Worm (Caenorhabditis elegans) whole organism, midembryonic: ENCODE measurements around the gene rpl-21.
A peak's percentile ranks its signal among the peaks of the same experiment; 100 is the strongest.

ENCODE experiments used
- T22C8.4 ChIP-seq: fragments of 200-800 bp; sonication (Bioruptor generic); IDR thresholded peaks from 2 replicates; pipeline ENCODE4 v1.3.6; 2022; ENCODE audit warnings: missing genetic modification characterization, missing compliant biosample characterization
- cog-1 ChIP-seq: sonication (generic microtip); optimal IDR thresholded peaks from 2 replicates; lab custom pipeline; 2016; ENCODE audit warnings: missing genetic modification characterization, missing compliant biosample characterization
- flt-1 ChIP-seq: fragments of 200-800 bp; sonication (Bioruptor generic); IDR thresholded peaks from 2 replicates; pipeline ENCODE4 v1.3.6; 2022; ENCODE audit warnings: missing genetic modification characterization, missing compliant biosample characterization
- klf-2 ChIP-seq: fragments of 200-800 bp; sonication (Bioruptor generic); conservative IDR thresholded peaks from 2 replicates; pipeline ENCODE4 v1.3.6; 2022; ENCODE audit warnings: missing genetic modification reagents, missing genetic modification characterization, missing compliant biosample characterization
- med-1 ChIP-seq: sonication (generic microtip); optimal IDR thresholded peaks from 2 replicates; lab custom pipeline; 2017; ENCODE audit warnings: missing genetic modification characterization, mild to moderate bottlenecking, missing compliant biosample characterization, antibody characterized with exemption, missing genetic modification reagents; ENCODE audit not compliant: insufficient read depth
- ref-1 ChIP-seq: fragments of 200-800 bp; sonication (Bioruptor generic); conservative IDR thresholded peaks from 2 replicates; pipeline ENCODE4 v1.3.6; 2022; ENCODE audit warnings: missing genetic modification reagents, missing genetic modification characterization, missing compliant biosample characterization
- tab-1 ChIP-seq: fragments of 200-800 bp; sonication (Bioruptor generic); IDR thresholded peaks from 2 replicates; pipeline ENCODE4 v1.3.6; 2022; ENCODE audit warnings: missing genetic modification characterization, missing compliant biosample characterization
- ztf-23 ChIP-seq: fragments of 200-800 bp; sonication (Bioruptor generic); IDR thresholded peaks from 2 replicates; pipeline ENCODE4 v1.3.6; 2022; ENCODE audit warnings: missing genetic modification reagents, missing genetic modification characterization, missing compliant biosample characterization
- ztf-29 ChIP-seq: fragments of 200-800 bp; sonication (Bioruptor generic); IDR thresholded peaks from 2 replicates; pipeline ENCODE4 v1.3.6; 2022; ENCODE audit warnings: missing genetic modification reagents, missing genetic modification characterization, missing compliant biosample characterization

Gene rpl-21

DNA sequence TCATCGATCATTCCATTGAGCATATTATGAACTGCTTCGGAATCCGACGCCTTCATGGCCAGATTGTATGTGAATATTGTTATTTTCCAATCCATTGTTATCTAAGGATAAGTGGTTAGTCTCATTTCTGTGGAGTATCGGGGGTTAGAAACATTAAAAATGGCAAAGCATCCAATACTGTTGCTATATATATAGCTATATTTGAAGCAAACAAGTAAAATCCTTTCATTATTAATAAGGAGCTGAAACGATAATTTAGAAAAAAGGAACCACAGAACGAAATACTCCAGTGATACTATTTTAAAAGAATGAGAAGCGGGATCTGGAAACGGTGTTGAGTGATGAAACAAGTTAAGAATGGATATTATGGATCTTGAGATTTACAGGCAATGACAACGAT, 31.2 kb upstream of the rpl-21 start, which contains the start of gene inpp-5K:
Gene inpp-5K, minus strand, starts transcription at position 101 of the 400 bp plus-strand sequence.
- no peak for TF ChIP-seq cog-1 (tag; lab: Kevin White, UChicago)
- no peak for TF ChIP-seq klf-2
- TF ChIP-seq med-1 (GFP tag; lab: Kevin White, UChicago), result no peak
- no peak for TF ChIP-seq tab-1
- no peak for TF ChIP-seq ztf-29 (GFP tag; lab: Robert Waterston, UW)
- no peak for TF ChIP-seq ref-1 (GFP tag; lab: Robert Waterston, UW)
- no peak for TF ChIP-seq flt-1 (GFP tag; lab: Robert Waterston, UW)
- no peak for TF ChIP-seq T22C8.4
- no peak for TF ChIP-seq ztf-23 (GFP tag; lab: Robert Waterston, UW)

DNA sequence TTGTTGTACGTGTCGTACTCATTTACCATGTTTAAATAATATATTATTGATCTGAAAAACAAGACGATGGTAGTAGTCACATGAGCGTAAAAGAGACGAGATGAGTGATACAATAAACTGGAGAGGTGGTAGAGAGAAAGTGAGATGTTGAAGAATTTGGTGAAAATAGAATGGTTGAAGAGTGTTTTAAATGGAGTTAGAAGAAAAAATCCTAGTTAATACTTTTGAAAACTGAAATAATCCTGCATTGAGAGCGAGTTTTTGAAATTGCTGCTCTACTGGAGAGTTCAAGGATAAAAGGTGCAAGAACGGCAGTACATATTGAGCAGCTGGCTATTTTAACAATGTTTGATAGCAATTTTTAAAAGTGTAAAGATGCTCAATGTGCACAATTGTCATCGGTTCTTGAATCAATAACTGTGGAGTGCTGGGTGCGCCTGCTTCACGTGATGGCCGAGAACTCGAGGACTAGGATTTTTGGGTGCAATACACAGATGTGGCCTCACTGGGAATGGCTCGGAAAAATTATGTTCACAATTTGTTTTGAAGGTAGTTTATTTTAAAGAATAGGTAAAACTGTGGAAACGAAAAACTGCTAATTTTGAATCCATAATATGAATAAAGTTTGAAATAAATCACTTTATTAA, 28.2 kb upstream of the rpl-21 start, which contains the start of gene atg-13:
Gene atg-13, minus strand, starts transcription at position 51 of the 647 bp plus-strand sequence.
- TF ChIP-seq tab-1 (no peak), med-1 (GFP tag; lab: Kevin White, UChicago) (no peak), ref-1 (GFP tag; lab: Robert Waterston, UW) (no peak), ztf-23 (GFP tag; lab: Robert Waterston, UW) (no peak), T22C8.4 (no peak), flt-1 (GFP tag; lab: Robert Waterston, UW) (no peak), ztf-29 (GFP tag; lab: Robert Waterston, UW) (no peak), cog-1 (tag; lab: Kevin White, UChicago) (no peak), klf-2 (no peak)

DNA sequence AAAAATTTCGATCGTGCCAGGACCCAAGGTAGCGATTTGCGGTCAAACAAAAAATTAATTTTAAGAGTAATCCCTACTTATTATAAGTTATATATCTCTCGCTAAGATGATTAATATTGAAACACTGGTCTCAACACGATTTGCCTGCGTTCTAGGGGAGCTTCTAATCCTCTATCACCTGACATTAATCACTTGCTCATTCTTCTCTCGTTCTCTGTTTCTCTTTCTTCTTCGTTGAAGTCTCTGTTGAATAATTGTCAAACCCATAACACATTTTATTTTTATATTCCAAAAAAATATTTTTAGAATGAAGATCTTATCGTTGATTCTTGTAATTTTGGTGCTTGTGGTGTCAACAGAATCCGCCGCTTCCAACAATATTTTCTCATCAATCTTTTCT, 25.1 kb upstream of the rpl-21 start, which contains the start of gene D2007.1:
Gene D2007.1, plus strand, starts transcription at position 301 of the 400 bp plus-strand sequence.
- TF ChIP-seq ztf-29 (GFP tag; lab: Robert Waterston, UW), result no peak
- no peak for TF ChIP-seq ztf-23 (GFP tag; lab: Robert Waterston, UW)
- TF ChIP-seq tab-1, result no peak
- TF ChIP-seq cog-1 (tag; lab: Kevin White, UChicago), result no peak
- no peak for TF ChIP-seq ref-1 (GFP tag; lab: Robert Waterston, UW)

DNA sequence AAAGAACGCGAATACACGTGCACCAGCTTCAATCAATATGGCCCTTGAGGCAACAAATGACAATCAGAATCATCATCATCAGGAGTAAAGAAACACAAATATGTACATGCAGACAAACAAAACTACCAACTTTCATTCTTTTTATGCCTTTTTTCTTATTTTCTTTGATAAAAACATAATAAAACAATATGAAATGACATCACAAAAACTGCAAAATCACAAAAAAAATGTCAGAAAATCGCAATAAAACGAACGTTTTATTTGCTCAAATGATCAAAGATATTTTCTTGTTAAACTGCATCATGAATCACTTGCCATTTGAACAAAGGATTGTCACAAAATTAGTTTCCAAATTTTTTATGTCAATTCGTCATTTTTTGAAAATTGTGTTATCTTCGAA, 24.4 kb upstream of the rpl-21 start:
- TF ChIP-seq tab-1 (no peak), cog-1 (tag; lab: Kevin White, UChicago) (no peak), med-1 (GFP tag; lab: Kevin White, UChicago) (no peak), klf-2 (no peak), flt-1 (GFP tag; lab: Robert Waterston, UW) (no peak)

DNA sequence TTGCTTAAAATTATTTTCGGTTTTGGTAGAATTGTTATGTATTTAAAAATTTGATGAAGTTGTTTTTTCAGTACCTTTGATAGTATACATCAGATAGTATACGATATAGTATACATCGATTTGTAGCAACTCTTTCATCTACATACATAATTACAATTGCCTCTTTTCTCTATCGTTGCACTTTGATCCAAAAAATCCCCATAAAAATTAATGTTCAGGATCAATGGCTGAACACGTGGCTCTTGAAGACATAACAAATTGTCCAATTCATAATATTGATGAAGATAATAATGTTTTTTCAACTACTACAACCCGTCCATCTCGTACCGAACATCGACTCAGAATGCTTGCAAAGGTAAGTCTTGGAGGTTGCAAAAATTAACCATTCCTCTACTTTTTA, 18.7 kb upstream of the rpl-21 start, which contains the start of gene D2007.2:
Gene D2007.2, plus strand, starts transcription at position 213 of the 400 bp plus-strand sequence.
- TF ChIP-seq cog-1 (tag; lab: Kevin White, UChicago) (no peak), ztf-29 (GFP tag; lab: Robert Waterston, UW) (no peak), ztf-23 (GFP tag; lab: Robert Waterston, UW) (no peak), med-1 (GFP tag; lab: Kevin White, UChicago) (no peak), ref-1 (GFP tag; lab: Robert Waterston, UW) (no peak), T22C8.4 (no peak), tab-1 (no peak), klf-2 (no peak), flt-1 (GFP tag; lab: Robert Waterston, UW) (no peak)

DNA sequence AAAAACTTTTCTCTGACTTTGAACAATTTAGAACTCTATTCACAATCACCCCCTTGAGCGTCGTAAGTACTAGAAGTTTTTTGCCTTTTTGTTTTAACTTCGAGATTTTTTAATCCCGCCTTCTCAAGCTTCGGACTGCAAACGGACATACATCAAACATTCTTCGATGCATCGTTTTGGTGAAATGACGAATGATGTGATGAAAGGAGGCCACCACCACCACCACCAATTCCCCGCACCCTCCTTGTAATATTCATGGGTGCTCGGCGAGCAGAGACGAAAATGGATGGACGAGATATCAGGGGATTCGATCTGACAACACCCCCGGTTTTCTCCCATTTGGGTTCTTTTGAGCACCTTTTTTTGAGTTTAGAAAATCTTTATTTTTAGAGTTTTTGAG, 15.9 kb upstream of the rpl-21 start:
- TF ChIP-seq flt-1 (GFP tag; lab: Robert Waterston, UW), result no peak
- no peak for TF ChIP-seq ztf-29 (GFP tag; lab: Robert Waterston, UW)
- no peak for TF ChIP-seq cog-1 (tag; lab: Kevin White, UChicago)
- TF ChIP-seq ref-1 (GFP tag; lab: Robert Waterston, UW), result no peak
- TF ChIP-seq tab-1, result no peak
- TF ChIP-seq T22C8.4, result no peak
- no peak for TF ChIP-seq ztf-23 (GFP tag; lab: Robert Waterston, UW)
- TF ChIP-seq klf-2, result no peak
- no peak for TF ChIP-seq med-1 (GFP tag; lab: Kevin White, UChicago)

DNA sequence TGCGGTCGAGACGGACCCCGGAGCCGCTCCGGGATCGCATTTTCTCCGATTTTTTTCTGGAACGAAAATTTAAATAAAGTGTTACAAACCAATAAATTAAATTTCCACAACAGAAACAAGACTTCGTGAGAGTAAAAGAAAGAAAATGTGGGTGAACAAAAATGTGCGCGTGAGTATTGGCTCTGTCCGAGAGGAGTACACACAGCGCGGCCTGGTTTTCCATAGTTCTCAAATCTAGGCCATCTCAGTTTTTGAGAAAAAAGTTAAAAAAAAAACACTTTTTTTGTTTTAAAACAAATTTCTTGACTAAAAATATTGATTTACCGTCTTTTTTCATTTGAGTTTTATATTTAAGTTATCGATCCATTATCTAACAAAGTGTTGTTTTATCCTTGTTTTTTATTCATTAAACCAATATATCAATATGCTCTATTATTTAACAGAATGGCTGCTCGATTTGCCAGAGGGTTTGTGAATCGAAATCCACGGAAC, 14.6 kb upstream of the rpl-21 start, which contains the start of the genes C14B9.8 and mrpl-18:
Gene C14B9.8, minus strand, starts transcription at position 56 of the 492 bp plus-strand sequence.
Gene mrpl-18, plus strand, starts transcription at position 442 of the 492 bp plus-strand sequence.
- TF ChIP-seq ref-1 (GFP tag; lab: Robert Waterston, UW), result no peak
- no peak for TF ChIP-seq cog-1 (tag; lab: Kevin White, UChicago)
- TF ChIP-seq med-1 (GFP tag; lab: Kevin White, UChicago), result no peak
- TF ChIP-seq flt-1 (GFP tag; lab: Robert Waterston, UW), result peak; percentile 81
- peak; percentile 72; the same call in 1 of the 2 replicates for TF ChIP-seq ztf-23 (GFP tag; lab: Robert Waterston, UW)
- no peak for TF ChIP-seq ztf-29 (GFP tag; lab: Robert Waterston, UW)

DNA sequence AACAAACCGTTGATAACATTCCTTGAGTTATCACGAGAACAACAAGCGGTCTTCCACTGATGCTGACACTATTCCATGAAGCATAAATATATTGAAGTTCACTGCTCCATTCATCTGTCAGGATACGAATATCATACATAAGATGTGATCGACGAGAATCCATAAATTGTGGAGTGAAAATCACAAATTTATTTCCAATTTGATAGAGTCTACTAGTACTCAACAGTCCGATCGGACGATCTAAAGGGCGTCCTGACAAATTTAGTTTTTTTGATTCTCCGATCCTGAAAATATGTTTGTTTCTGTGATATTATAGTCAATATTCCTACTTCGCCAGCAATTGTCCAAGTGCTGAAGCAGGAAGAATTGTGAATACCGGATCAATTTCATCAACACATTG, 12.2 kb upstream of the rpl-21 start:
- TF ChIP-seq T22C8.4 (no peak), med-1 (GFP tag; lab: Kevin White, UChicago) (no peak)

DNA sequence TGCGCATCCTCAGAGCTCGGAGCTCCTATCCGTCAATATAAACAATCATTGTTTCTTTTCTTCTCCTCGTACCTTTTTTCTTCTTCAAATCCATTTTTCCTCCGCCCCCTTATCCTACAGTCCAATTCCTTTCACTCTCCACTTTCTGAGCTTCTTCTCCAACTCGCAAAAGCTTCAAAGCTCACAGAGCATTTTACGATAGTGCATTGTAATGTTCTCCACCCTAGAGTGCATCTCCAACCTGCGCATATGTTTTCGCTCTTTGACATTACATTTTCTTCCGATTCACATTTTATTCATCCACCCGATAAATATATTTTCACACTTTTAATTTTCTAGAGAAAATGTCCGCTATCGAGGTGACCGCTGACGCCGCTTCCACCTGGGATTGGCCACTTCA, 7.8 kb upstream of the rpl-21 start, which contains the start of gene hsp-12.2:
Gene hsp-12.2, plus strand, starts transcription at position 301 of the 400 bp plus-strand sequence.
- TF ChIP-seq flt-1 (GFP tag; lab: Robert Waterston, UW), result no peak
- no peak for TF ChIP-seq tab-1
- no peak for TF ChIP-seq ztf-23 (GFP tag; lab: Robert Waterston, UW)
- no peak for TF ChIP-seq cog-1 (tag; lab: Kevin White, UChicago)
- TF ChIP-seq med-1 (GFP tag; lab: Kevin White, UChicago), result no peak
- TF ChIP-seq klf-2, result no peak
- TF ChIP-seq T22C8.4, result no peak
- no peak for TF ChIP-seq ztf-29 (GFP tag; lab: Robert Waterston, UW)
